Worm (Caenorhabditis elegans): ENCODE measurements around the gene sru-3.

DNA sequence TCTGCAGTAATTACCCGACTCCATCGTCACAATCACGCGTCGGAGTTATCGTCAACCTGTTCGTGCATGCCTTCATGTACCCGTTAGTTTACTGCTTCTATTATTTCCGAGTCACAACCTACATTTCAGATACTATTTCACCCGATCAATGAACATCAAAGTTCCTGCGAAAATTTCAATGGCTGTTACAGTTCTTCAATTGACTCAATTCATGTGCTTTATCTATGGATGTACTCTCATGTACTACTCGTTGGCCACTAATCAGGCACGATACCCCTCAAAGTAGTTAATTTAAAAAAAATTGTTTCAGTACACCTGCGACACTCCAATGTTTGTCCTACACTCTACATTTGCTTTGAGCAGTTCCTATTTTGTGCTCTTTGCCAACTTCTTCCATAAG, 34.4 kb downstream of the sru-3 start:
- TF ChIP-seq elt-1 (tag; optimal IDR thresholded peaks at IDR 0.05) (no peak), ztf-4 (tag; optimal IDR thresholded peaks at IDR 0.05) (no peak), nhr-28 (tag; optimal IDR thresholded peaks at IDR 0.05) (no peak), nfya-1 (tag; optimal IDR thresholded peaks at IDR 0.05; ENCODE audit: insufficient read depth) (no peak), nhr-43 (tag; optimal IDR thresholded peaks at IDR 0.05; ENCODE audit: poor library complexity, severe bottlenecking) (peak; percentile 7), snpc-4 (tag; optimal IDR thresholded peaks at IDR 0.05) (no peak), fos-1 (tag; optimal IDR thresholded peaks at IDR 0.05) (no peak), mml-1 (tag; optimal IDR thresholded peaks at IDR 0.05) (no peak), ama-1 (optimal IDR thresholded peaks at IDR 0.05) (peak; percentile 45), nhr-11 (tag; optimal IDR thresholded peaks at IDR 0.05) (no peak), mdl-1 (tag; optimal IDR thresholded peaks at IDR 0.05) (no peak), nhr-76 (tag; optimal IDR thresholded peaks at IDR 0.05) (no peak), zag-1 (tag; optimal IDR thresholded peaks at IDR 0.05) (no peak)
